Worm (Caenorhabditis elegans): Measurements from ENCODE around the gene Y43F8B.24.

Y43F8B.24 gene

DNA sequence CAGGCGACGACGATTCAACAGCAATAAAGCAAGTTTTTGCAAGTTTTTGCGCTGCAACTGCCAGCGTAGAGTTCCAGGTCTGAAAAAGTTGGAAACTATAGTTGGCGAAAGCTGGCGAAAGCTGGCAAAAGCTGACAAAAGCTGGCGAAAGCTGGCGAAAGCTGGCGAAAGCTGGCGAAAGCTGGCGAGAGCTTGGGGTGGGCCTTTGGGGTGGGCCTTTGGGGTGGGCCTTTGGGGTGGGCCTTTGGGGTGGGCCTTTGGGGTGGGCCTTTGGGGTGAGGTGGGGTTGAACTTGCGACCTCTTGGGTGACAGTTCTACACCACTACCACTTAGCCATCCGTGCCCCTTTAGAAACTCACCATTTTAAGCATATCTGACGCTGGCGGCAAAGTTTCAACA is 37.9 kb downstream of the Y43F8B.24 start:
- TF ChIP-seq unc-62 (GFP tag; optimal IDR thresholded peaks at IDR 0.05) = no peak

DNA sequence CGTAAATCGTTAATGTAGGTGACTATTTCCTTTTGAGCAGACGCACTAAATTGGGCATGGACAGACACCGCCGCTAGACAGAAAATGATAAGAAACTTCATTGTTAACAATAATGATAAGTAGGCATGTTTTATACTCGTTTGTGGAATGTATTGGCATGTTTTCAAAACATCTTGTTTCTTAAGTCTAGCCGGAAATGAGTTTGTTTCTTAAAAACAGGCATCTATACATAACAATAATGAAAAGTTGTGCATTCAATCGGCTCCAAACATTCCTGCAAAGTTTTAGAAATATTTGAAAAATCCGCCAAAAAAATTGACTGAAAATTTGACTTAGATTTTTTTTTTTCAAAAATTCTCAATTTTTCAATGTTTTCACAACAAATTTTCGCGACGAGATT is 38.4 kb downstream of the Y43F8B.24 start, which contains the start of gene scl-21:
Gene scl-21, minus strand, starts transcription at position 101 of the 400 bp plus-strand sequence.
- TF ChIP-seq unc-62 (GFP tag; optimal IDR thresholded peaks at IDR 0.05) = no peak

DNA sequence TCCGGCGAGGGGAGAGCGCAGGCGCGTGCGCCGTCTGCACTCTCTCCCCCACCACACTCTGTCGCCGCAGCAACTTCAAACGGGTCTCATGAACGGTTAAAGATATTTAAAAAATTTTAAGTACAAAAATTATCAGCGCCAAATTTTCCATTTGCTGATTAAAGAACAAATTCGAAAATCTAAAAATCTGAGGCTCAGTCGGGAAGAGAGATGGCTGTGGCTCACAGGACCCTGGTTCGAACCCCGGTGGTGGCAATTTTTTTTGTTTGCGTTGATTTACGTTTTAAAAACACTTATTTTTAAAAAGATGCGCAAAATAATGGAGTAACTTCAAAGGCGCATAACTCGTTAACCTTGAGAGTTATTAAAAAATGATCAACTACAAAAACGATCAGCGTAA is 39.9 kb downstream of the Y43F8B.24 start:
- TF ChIP-seq unc-62 (GFP tag; optimal IDR thresholded peaks at IDR 0.05) = no peak

DNA sequence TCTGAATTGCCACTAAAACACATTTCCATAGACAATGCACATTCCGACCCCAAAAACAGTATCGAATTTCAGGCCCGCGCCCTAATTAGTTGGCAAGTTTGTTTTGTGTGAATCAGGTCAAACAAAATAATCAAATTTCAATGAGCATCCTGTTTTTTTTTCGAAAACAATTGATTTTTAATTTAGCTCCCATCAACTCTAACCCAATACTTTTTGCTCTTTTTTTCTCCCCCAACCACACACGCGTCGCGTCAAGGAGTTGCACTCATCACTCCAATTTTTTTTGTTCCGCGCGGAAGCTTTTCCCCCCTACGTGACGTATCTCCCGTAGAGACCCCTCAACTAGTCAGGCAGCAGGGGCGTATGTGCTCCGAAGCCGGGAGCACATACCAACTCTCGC is 44.2 kb downstream of the Y43F8B.24 start:
- TF ChIP-seq unc-62 (GFP tag; optimal IDR thresholded peaks at IDR 0.05) = no peak

DNA sequence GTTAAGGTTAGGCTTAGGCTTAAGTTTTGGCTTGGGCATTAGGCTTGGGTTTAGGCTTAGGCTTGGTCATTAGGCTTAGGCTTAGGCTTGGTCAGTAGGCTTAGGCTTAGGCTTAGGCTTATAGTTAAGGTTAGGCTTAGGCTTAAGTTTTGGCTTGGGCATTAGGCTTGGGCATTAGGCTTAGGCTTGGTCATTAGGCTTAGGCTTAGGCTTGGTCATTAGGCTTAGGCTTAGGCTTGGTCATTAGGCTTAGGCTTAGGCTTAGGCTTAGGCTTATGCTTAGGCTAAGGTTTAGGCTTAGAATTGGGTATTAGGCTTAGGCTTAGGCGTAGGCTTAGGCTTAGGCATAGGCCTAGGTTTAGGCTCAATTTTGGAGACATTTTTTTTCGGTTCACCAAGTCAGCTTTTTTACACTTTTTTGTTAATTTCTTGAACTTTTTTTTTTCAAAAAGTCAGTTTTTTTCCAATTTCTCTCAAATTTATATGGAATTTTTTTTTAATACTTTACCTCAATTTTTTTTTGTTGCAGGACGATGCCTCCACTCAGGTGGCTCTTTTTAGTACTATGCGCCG is 45.4 kb downstream of the Y43F8B.24 start, which contains the start of gene Y43F8B.3:
Gene Y43F8B.3, plus strand, starts transcription at position 523 of the 573 bp plus-strand sequence.
- TF ChIP-seq unc-62 (GFP tag; optimal IDR thresholded peaks at IDR 0.05) = no peak

Data from whole organism, dauer.